Fruit fly (Drosophila melanogaster) whole organism, embryonic: ENCODE results near the gene CG5446.

ENCODE experiments used
- CG10147 ChIP-seq: fragments of 200-800 bp; sonication (Bioruptor generic); optimal IDR thresholded peaks from 2 replicates; lab custom pipeline; 2019; ENCODE audit warnings: missing biosample characterization, mild to moderate bottlenecking, missing genetic modification characterization, moderate library complexity
- CG1024 ChIP-seq: fragments of 200-800 bp; sonication (Bioruptor generic); IDR thresholded peaks from 2 replicates; pipeline ENCODE4 v1.3.6; 2022; ENCODE audit warnings: missing biosample characterization, missing genetic modification characterization
- CG10321 ChIP-seq: fragments of 200-800 bp; sonication (Bioruptor generic); IDR thresholded peaks from 2 replicates; pipeline ENCODE4 v1.3.6; 2022; ENCODE audit warnings: missing biosample characterization, missing genetic modification characterization
- CG11247 ChIP-seq: fragments of 200-800 bp; sonication (Bioruptor generic); IDR thresholded peaks from 2 replicates; pipeline ENCODE4 v1.3.6; 2022; ENCODE audit warnings: missing biosample characterization, missing genetic modification characterization
- CG11504 ChIP-seq: fragments of 200-800 bp; sonication (Bioruptor generic); optimal IDR thresholded peaks from 3 replicates; lab custom pipeline; 2019; ENCODE audit warnings: missing biosample characterization, mild to moderate bottlenecking, missing genetic modification characterization, moderate library complexity
- CG12219 ChIP-seq: fragments of 200-800 bp; sonication (Bioruptor generic); optimal IDR thresholded peaks from 3 replicates; lab custom pipeline; 2018; ENCODE audit warnings: missing biosample characterization, mild to moderate bottlenecking, missing genetic modification characterization
- CG14014 ChIP-seq: fragments of 200-800 bp; sonication (Bioruptor generic); IDR thresholded peaks from 2 replicates; pipeline ENCODE4 v1.3.6; 2022; ENCODE audit warnings: missing biosample characterization, missing genetic modification characterization
- CG15073 ChIP-seq: fragments of 200-800 bp; sonication (Bioruptor generic); optimal IDR thresholded peaks from 2 replicates; lab custom pipeline; 2016; ENCODE audit warnings: missing biosample characterization, missing genetic modification characterization
- CG1792 ChIP-seq: fragments of 200-800 bp; sonication (Bioruptor generic); optimal IDR thresholded peaks from 2 replicates; lab custom pipeline; 2016; ENCODE audit warnings: missing biosample characterization, missing genetic modification characterization
- CG1832 ChIP-seq: fragments of 200-800 bp; sonication (Bioruptor generic); optimal IDR thresholded peaks from 2 replicates; lab custom pipeline; 2017; ENCODE audit warnings: missing biosample characterization, mild to moderate bottlenecking, missing genetic modification characterization, inconsistent platforms
- CG18476 ChIP-seq: fragments of 200-800 bp; sonication (Bioruptor generic); optimal IDR thresholded peaks from 2 replicates; lab custom pipeline; 2016; ENCODE audit warnings: missing biosample characterization, mild to moderate bottlenecking, missing genetic modification characterization
- CG34376 ChIP-seq: fragments of 200-800 bp; sonication (Bioruptor generic); optimal IDR thresholded peaks from 2 replicates; lab custom pipeline; 2018; ENCODE audit warnings: missing biosample characterization, mild to moderate bottlenecking, missing genetic modification characterization
- CG4328 ChIP-seq: fragments of 200-800 bp; sonication (Bioruptor generic); optimal IDR thresholded peaks from 3 replicates; lab custom pipeline; 2017; ENCODE audit warnings: missing biosample characterization, missing genetic modification reagents, missing genetic modification characterization
- CG4617 ChIP-seq: fragments of 200-800 bp; sonication (Bioruptor generic); optimal IDR thresholded peaks from 3 replicates; lab custom pipeline; 2016; ENCODE audit warnings: missing biosample characterization, missing genetic modification characterization, borderline replicate concordance
- CG6654 ChIP-seq: fragments of 200-800 bp; sonication (Bioruptor generic); optimal IDR thresholded peaks from 2 replicates; lab custom pipeline; 2017; ENCODE audit warnings: missing biosample characterization, mild to moderate bottlenecking, missing genetic modification characterization
- CG7963 ChIP-seq: fragments of 200-800 bp; sonication (Bioruptor generic); IDR thresholded peaks from 3 replicates; pipeline ENCODE4 v1.3.6; 2022; ENCODE audit warnings: missing biosample characterization, missing genetic modification characterization; ENCODE audit not compliant: partially characterized antibody
- CHES-1-like ChIP-seq: fragments of 200-800 bp; sonication (Bioruptor generic); optimal IDR thresholded peaks from 2 replicates; lab custom pipeline; 2016; ENCODE audit warnings: missing biosample characterization, missing genetic modification characterization
- CTCF ChIP-seq: fragments of 200-800 bp; sonication (Bioruptor generic); optimal IDR thresholded peaks from 2 replicates; lab custom pipeline; 2017; ENCODE audit warnings: missing biosample characterization, mild to moderate bottlenecking, missing genetic modification characterization, moderate library complexity
- D19A ChIP-seq: fragments of 200-800 bp; optimal IDR thresholded peaks from 3 replicates; lab custom pipeline; 2019; ENCODE audit warnings: missing biosample characterization, mild to moderate bottlenecking, missing genetic modification characterization, moderate library complexity
- Elba2 ChIP-seq: fragments of 200-800 bp; sonication (Bioruptor generic); optimal IDR thresholded peaks from 3 replicates; lab custom pipeline; 2016; ENCODE audit warnings: missing biosample characterization, missing genetic modification characterization
- HLH4C ChIP-seq: fragments of 200-800 bp; sonication (Bioruptor generic); IDR thresholded peaks from 3 replicates; pipeline ENCODE4 v1.3.6; 2022; ENCODE audit warnings: missing biosample characterization, missing genetic modification characterization; ENCODE audit not compliant: partially characterized antibody
- HLH54F ChIP-seq: fragments of 200-800 bp; sonication (Bioruptor generic); optimal IDR thresholded peaks from 3 replicates; lab custom pipeline; 2016; ENCODE audit warnings: missing biosample characterization, missing genetic modification characterization
- Med ChIP-seq: fragments of 200-800 bp; sonication (Bioruptor generic); peaks from one replicate; lab custom pipeline; 2016; ENCODE audit warnings: missing biosample characterization, missing genetic modification characterization, mild to moderate bottlenecking, inconsistent platforms, moderate library complexity
- Nf-YC ChIP-seq: fragments of 200-800 bp; optimal IDR thresholded peaks from 3 replicates; lab custom pipeline; 2019; ENCODE audit warnings: missing biosample characterization, mild to moderate bottlenecking, missing genetic modification characterization, moderate library complexity
- Oli ChIP-seq: fragments of 200-800 bp; sonication (Bioruptor generic); optimal IDR thresholded peaks from 2 replicates; lab custom pipeline; 2018; ENCODE audit warnings: missing biosample characterization, mild to moderate bottlenecking, missing genetic modification characterization, moderate library complexity
- Rx ChIP-seq: fragments of 200-800 bp; sonication (Bioruptor generic); IDR thresholded peaks from 2 replicates; pipeline ENCODE4 v1.3.6; 2022; ENCODE audit warnings: missing biosample characterization, missing genetic modification characterization
- Sox100B ChIP-seq: fragments of 200-800 bp; sonication (Bioruptor generic); optimal IDR thresholded peaks from 3 replicates; lab custom pipeline; 2018; ENCODE audit warnings: missing biosample characterization, mild to moderate bottlenecking, missing genetic modification characterization
- Ssrp ChIP-seq: fragments of 200-800 bp; sonication (Bioruptor generic); optimal IDR thresholded peaks from 2 replicates; lab custom pipeline; 2018; ENCODE audit warnings: missing biosample characterization, mild to moderate bottlenecking, missing genetic modification characterization, moderate library complexity
- Usf ChIP-seq: fragments of 200-800 bp; sonication (Bioruptor generic); optimal IDR thresholded peaks from 2 replicates; lab custom pipeline; 2017; ENCODE audit warnings: missing genotype, missing biosample characterization, missing genetic modification characterization
- YL-1 ChIP-seq: fragments of 200-800 bp; sonication (Bioruptor generic); optimal IDR thresholded peaks from 3 replicates; lab custom pipeline; 2017; ENCODE audit warnings: missing biosample characterization, mild to moderate bottlenecking, missing genetic modification characterization
- ap ChIP-seq: fragments of 200-800 bp; sonication (Bioruptor generic); IDR thresholded peaks from 2 replicates; pipeline ENCODE4 v1.3.6; 2022; ENCODE audit warnings: missing biosample characterization, missing genetic modification characterization
- ato ChIP-seq: fragments of 200-800 bp; sonication (Bioruptor generic); IDR thresholded peaks from 2 replicates; pipeline ENCODE4 v1.3.6; 2022; ENCODE audit warnings: missing biosample characterization, missing genetic modification characterization; ENCODE audit not compliant: partially characterized antibody
- fru ChIP-seq: fragments of >200 bp; optimal IDR thresholded peaks from 2 replicates; lab custom pipeline; 2017
- fu2 ChIP-seq: fragments of 200-800 bp; sonication (Bioruptor generic); optimal IDR thresholded peaks from 2 replicates; lab custom pipeline; 2016; ENCODE audit warnings: missing biosample characterization, missing genetic modification characterization
- gsb ChIP-seq: fragments of 200-800 bp; sonication (Bioruptor generic); IDR thresholded peaks from 2 replicates; pipeline ENCODE4 v1.3.6; 2022; ENCODE audit warnings: missing biosample characterization, missing genetic modification characterization
- gsb-n ChIP-seq: fragments of 200-800 bp; sonication (Bioruptor generic); optimal IDR thresholded peaks from 3 replicates; lab custom pipeline; 2018; ENCODE audit warnings: missing biosample characterization, mild to moderate bottlenecking, missing genetic modification characterization
- gt ChIP-seq: fragments of 200-800 bp; sonication (Bioruptor generic); IDR thresholded peaks from 2 replicates; pipeline ENCODE4 v1.3.6; 2022; ENCODE audit warnings: missing biosample characterization, missing genetic modification characterization
- hkb ChIP-seq, 2 experiments: fragments of 200-800 bp in 1 of 2; fragments of >200 bp in 1 of 2; sonication (Bioruptor generic) in 1 of 2; IDR thresholded peaks in 1 of 2; optimal IDR thresholded peaks in 1 of 2; 2 replicates each; pipeline versions ENCODE4 v1.3.6 to Lab custom; 2017 to 2022; ENCODE audit warnings: missing biosample characterization in 1 of 2, missing genetic modification characterization in 1 of 2
- nerfin-2 ChIP-seq: fragments of 200-800 bp; sonication (Bioruptor generic); IDR thresholded peaks from 2 replicates; pipeline ENCODE4 v1.3.6; 2022; ENCODE audit warnings: missing biosample characterization, missing genetic modification characterization; ENCODE audit not compliant: partially characterized antibody
- pan ChIP-seq, 4 experiments: fragments of >200 bp in 3 of 4; fragments of 200-800 bp in 1 of 4; sonication (Bioruptor generic) in 1 of 4; optimal IDR thresholded peaks in 3 of 4; IDR thresholded peaks in 1 of 4; 2 replicates each; pipeline versions ENCODE4 v1.3.6 to Lab custom; 2017 to 2022; ENCODE audit warnings: missing biosample characterization in 2 of 4, missing genetic modification characterization in 2 of 4, mixed read lengths in 1 of 4
- peb ChIP-seq: fragments of 200-800 bp; sonication (Bioruptor generic); IDR thresholded peaks from 2 replicates; pipeline ENCODE4 v1.3.6; 2022; ENCODE audit warnings: missing biosample characterization, missing genetic modification characterization
- pum ChIP-seq: fragments of 200-800 bp; sonication (Bioruptor generic); optimal IDR thresholded peaks from 2 replicates; lab custom pipeline; 2016; ENCODE audit warnings: missing biosample characterization, missing genetic modification characterization
- ranshi ChIP-seq: fragments of 200-800 bp; sonication (Bioruptor generic); IDR thresholded peaks from 2 replicates; pipeline ENCODE4 v1.3.6; 2022; ENCODE audit warnings: missing biosample characterization, missing genetic modification characterization
- sens-2 ChIP-seq: fragments of 200-800 bp; sonication (Bioruptor generic); IDR thresholded peaks from 2 replicates; pipeline ENCODE4 v1.3.6; 2022; ENCODE audit warnings: missing biosample characterization, missing genetic modification characterization
- seq ChIP-seq: fragments of 200-800 bp; sonication (Bioruptor generic); IDR thresholded peaks from 2 replicates; pipeline ENCODE4 v1.3.6; 2022; ENCODE audit warnings: missing biosample characterization, missing genetic modification characterization
- sim ChIP-seq: fragments of 200-800 bp; sonication (Bioruptor generic); IDR thresholded peaks from 2 replicates; pipeline ENCODE4 v1.3.6; 2022; ENCODE audit warnings: missing biosample characterization, missing genetic modification characterization
- sna ChIP-seq: fragments of 200-800 bp; sonication (Bioruptor generic); IDR thresholded peaks from 2 replicates; pipeline ENCODE4 v1.3.6; 2022; ENCODE audit warnings: missing biosample characterization, missing genetic modification characterization; ENCODE audit not compliant: partially characterized antibody
- ssp ChIP-seq: fragments of 200-800 bp; sonication (Bioruptor generic); IDR thresholded peaks from 2 replicates; pipeline ENCODE4 v1.3.6; 2022; ENCODE audit warnings: missing biosample characterization, missing genetic modification characterization
- tin ChIP-seq: fragments of 200-800 bp; sonication (Bioruptor generic); optimal IDR thresholded peaks from 3 replicates; lab custom pipeline; 2016; ENCODE audit warnings: missing biosample characterization, missing genetic modification characterization
- trh ChIP-seq: fragments of 200-800 bp; sonication (Bioruptor generic); optimal IDR thresholded peaks from 2 replicates; lab custom pipeline; 2016; ENCODE audit warnings: missing biosample characterization, missing genetic modification characterization
- zen2 ChIP-seq: fragments of 200-800 bp; sonication (Bioruptor generic); IDR thresholded peaks from 3 replicates; pipeline ENCODE4 v1.3.6; 2022; ENCODE audit warnings: missing biosample characterization, missing genetic modification characterization; ENCODE audit not compliant: partially characterized antibody

The CG5446 gene

DNA sequence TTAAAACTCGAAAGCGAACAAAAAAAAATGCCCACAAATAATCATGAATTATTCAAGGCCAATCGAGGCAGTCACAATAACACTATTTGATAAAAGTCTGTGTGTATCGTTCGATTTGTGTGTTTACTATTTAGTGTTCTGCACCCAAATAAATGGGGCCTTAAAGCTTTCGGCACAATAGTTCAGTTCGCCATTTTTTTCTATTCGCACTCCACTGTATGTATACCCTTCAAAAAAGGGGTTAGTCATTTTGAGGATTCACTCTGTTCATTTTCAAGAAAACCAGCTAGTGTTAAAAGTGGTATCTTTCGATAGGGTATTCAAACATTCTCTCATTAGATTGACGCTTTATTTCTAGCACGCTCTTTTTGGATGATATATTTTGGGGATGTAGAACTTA lies 40.2 kb upstream of the CG5446 start (continued):
- no peak for TF ChIP-seq CG7963 (GFP tag; lab: Robert Waterston, UW)
- TF ChIP-seq CG10147 (GFP tag; lab: Kevin White, UChicago) = peak; percentile 23
- peak; percentile 26 for TF ChIP-seq CG11504 (tag; lab: Kevin White, UChicago)
- no peak for TF ChIP-seq CG1832 (GFP tag; lab: Kevin White, UChicago)
- TF ChIP-seq Ssrp (tag; lab: Kevin White, UChicago) = no peak
- no peak for TF ChIP-seq CG4617
- TF ChIP-seq seq (GFP tag; lab: Robert Waterston, UW) = peak; percentile 50; the same call in 1 of the 2 replicates
- TF ChIP-seq hkb (optimal IDR thresholded peaks at IDR 0.05; lab: Kevin White, UChicago) = no peak
- no peak for TF ChIP-seq hkb (GFP tag; IDR thresholded peaks at IDR 0.05; lab: Robert Waterston, UW)
- no peak for TF ChIP-seq nerfin-2 (GFP tag; lab: Robert Waterston, UW)
- TF ChIP-seq CTCF (GFP tag; lab: Kevin White, UChicago) = no peak
- no peak for TF ChIP-seq CG18476 (GFP tag; lab: Kevin White, UChicago)
- TF ChIP-seq Elba2 (GFP tag; lab: Kevin White, UChicago) = no peak
- TF ChIP-seq trh (GFP tag; lab: Kevin White, UChicago) = no peak
- no peak for TF ChIP-seq CG1024 (GFP tag; lab: Robert Waterston, UW)
- TF ChIP-seq sna (GFP tag; lab: Robert Waterston, UW) = no peak
- TF ChIP-seq D19A (tag; lab: Kevin White, UChicago) = peak; percentile 89
- TF ChIP-seq ranshi (GFP tag; lab: Robert Waterston, UW) = 0 out of 2 replicates have a peak, but pooled peaks have one; percentile 33
- TF ChIP-seq Oli = no peak
- peak; percentile 73 for TF ChIP-seq CG34376 (GFP tag; lab: Kevin White, UChicago)
- TF ChIP-seq Med (GFP tag; lab: Kevin White, UChicago) = peak; percentile 91
- no peak for TF ChIP-seq CG15073 (GFP tag; lab: Kevin White, UChicago)
- TF ChIP-seq CG11247 (GFP tag; lab: Robert Waterston, UW) = peak; percentile 39; the same call in 1 of the 2 replicates
- no peak for TF ChIP-seq ssp
- peak; percentile 40 for TF ChIP-seq CHES-1-like (GFP tag; lab: Kevin White, UChicago)
- no peak for TF ChIP-seq ato (GFP tag; lab: Robert Waterston, UW)
- TF ChIP-seq CG4328 = peak; percentile 22
- TF ChIP-seq gsb-n (tag; lab: Kevin White, UChicago) = no peak
- no peak for TF ChIP-seq sim (GFP tag; lab: Robert Waterston, UW)
- TF ChIP-seq tin = no peak
- no peak for TF ChIP-seq fru (lab: Kevin White, UChicago)
- no peak for TF ChIP-seq CG6654 (GFP tag; lab: Kevin White, UChicago)
- TF ChIP-seq ap = no peak
- peak; percentile 64; the same call in 1 of the 2 replicates for TF ChIP-seq gsb
- no peak for TF ChIP-seq peb
- TF ChIP-seq Usf (GFP tag; lab: Kevin White, UChicago) = no peak
- no peak for TF ChIP-seq CG10321 (GFP tag; lab: Robert Waterston, UW)
- TF ChIP-seq HLH54F = peak; percentile 76
- peak; percentile 43; the same call in 1 of the 2 replicates for TF ChIP-seq CG14014
- no peak for TF ChIP-seq pum (GFP tag; lab: Kevin White, UChicago)
- TF ChIP-seq Sox100B (GFP tag; lab: Kevin White, UChicago) = no peak
- peak; percentile 56 for TF ChIP-seq fu2 (GFP tag; lab: Kevin White, UChicago)
- no peak for TF ChIP-seq Rx (GFP tag; lab: Robert Waterston, UW)
- TF ChIP-seq zen2 = no peak
- TF ChIP-seq Nf-YC (tag; lab: Kevin White, UChicago) = no peak
- TF ChIP-seq gt (GFP tag; lab: Robert Waterston, UW) = no peak
- TF ChIP-seq pan (optimal IDR thresholded peaks at IDR 0.05; lab: Kevin White, UChicago) = no peak
- TF ChIP-seq pan (GFP tag; optimal IDR thresholded peaks at IDR 0.05 in 1 of 2, IDR thresholded peaks at IDR 0.05 in 1 of 2) = no peak
- peak; percentile 35 for TF ChIP-seq CG1792 (GFP tag; lab: Kevin White, UChicago)
- TF ChIP-seq CG12219 (GFP tag; lab: Kevin White, UChicago) = no peak
- no peak for TF ChIP-seq sens-2 (GFP tag; lab: Robert Waterston, UW)
- TF ChIP-seq HLH4C (GFP tag; lab: Robert Waterston, UW) = no peak
- no peak for TF ChIP-seq YL-1 (GFP tag; lab: Kevin White, UChicago)
